Worm (Caenorhabditis elegans): Measurements from ENCODE around the gene gpx-3.
A peak's percentile ranks its signal among the peaks of the same experiment; 100 is the strongest.

gpx-3 gene

ce11 chrX:9547264-9547751, 40.4 kb upstream of the gpx-3 start:
- TF ChIP-seq nhr-84 (tag; optimal IDR thresholded peaks at IDR 0.05) (no peak), vab-15 (tag; optimal IDR thresholded peaks at IDR 0.05) (peak; percentile 41), nhr-71 (tag; optimal IDR thresholded peaks at IDR 0.05) (peak; percentile 76), isw-1 (GFP tag; IDR thresholded peaks at IDR 0.05) (no peak), unc-86 (tag; optimal IDR thresholded peaks at IDR 0.05) (no peak), ceh-90 (tag; optimal IDR thresholded peaks at IDR 0.05) (no peak), pax-3 (tag; optimal IDR thresholded peaks at IDR 0.05) (no peak), sptf-1 (tag; optimal IDR thresholded peaks at IDR 0.05) (no peak), F16B12.6 (tag; optimal IDR thresholded peaks at IDR 0.05) (no peak), lin-39 (tag; optimal IDR thresholded peaks at IDR 0.05) (no peak), fkh-10 (GFP tag; optimal IDR thresholded peaks at IDR 0.05) (no peak), hpl-2 (GFP tag; optimal IDR thresholded peaks at IDR 0.05) (no peak), ces-1 (GFP tag; optimal IDR thresholded peaks at IDR 0.05) (no peak), egl-13 (tag; optimal IDR thresholded peaks at IDR 0.05) (no peak), aha-1 (tag; optimal IDR thresholded peaks at IDR 0.05) (no peak), lin-13 (GFP tag; optimal IDR thresholded peaks at IDR 0.05) (no peak), irx-1 (tag; optimal IDR thresholded peaks at IDR 0.05) (peak; percentile 49), fkh-8 (tag; optimal IDR thresholded peaks at IDR 0.05) (no peak), nhr-20 (tag; optimal IDR thresholded peaks at IDR 0.05) (peak; percentile 69), efl-3 (GFP tag; optimal IDR thresholded peaks at IDR 0.05) (no peak), efl-1 (optimal IDR thresholded peaks at IDR 0.05) (no peak), efl-1 (GFP tag; optimal IDR thresholded peaks at IDR 0.05 in 1 of 2) (no peak), snu-23 (GFP tag; optimal IDR thresholded peaks at IDR 0.05) (peak; percentile 41), lin-14 (GFP tag; optimal IDR thresholded peaks at IDR 0.05) (peak; percentile 73), nhr-85 (tag) (peak; percentile 97), C04F5.9 (tag; optimal IDR thresholded peaks at IDR 0.05) (no peak), ztf-4 (tag; optimal IDR thresholded peaks at IDR 0.05) (no peak), nhr-28 (tag; optimal IDR thresholded peaks at IDR 0.05) (no peak), ceh-88 (GFP tag; IDR thresholded peaks at IDR 0.05) (no peak), lin-35 (GFP tag; optimal IDR thresholded peaks at IDR 0.05) (peak in 1 of 2 experiments; percentile 63), snpc-4 (tag; optimal IDR thresholded peaks at IDR 0.05) (no peak), dpl-1 (GFP tag; optimal IDR thresholded peaks at IDR 0.05) (peak in 1 of 3 experiments; percentile 24), jun-1 (tag; optimal IDR thresholded peaks at IDR 0.05) (no peak), nhr-237 (tag; optimal IDR thresholded peaks at IDR 0.05) (no peak), elt-2 (tag; optimal IDR thresholded peaks at IDR 0.05) (no peak), zag-1 (tag; optimal IDR thresholded peaks at IDR 0.05) (no peak), mdl-1 (tag; optimal IDR thresholded peaks at IDR 0.05) (peak in 1 of 2 experiments; percentile 62), C34B4.2 (tag; optimal IDR thresholded peaks at IDR 0.05) (no peak), nhr-19 (GFP tag; conservative IDR thresholded peaks at IDR 0.05) (peak; percentile 36), aly-2 (tag; optimal IDR thresholded peaks at IDR 0.05) (no peak), tlp-1 (tag; optimal IDR thresholded peaks at IDR 0.05) (no peak), nhr-90 (tag; optimal IDR thresholded peaks at IDR 0.05; ENCODE audit: poor library complexity) (peak; percentile 57), tbx-2 (tag; optimal IDR thresholded peaks at IDR 0.05) (peak; percentile 34), nhr-47 (tag; optimal IDR thresholded peaks at IDR 0.05) (peak; percentile 16), ceh-8 (GFP tag; optimal IDR thresholded peaks at IDR 0.05) (no peak), sup-37 (GFP tag; optimal IDR thresholded peaks at IDR 0.05) (no peak), zip-4 (GFP tag; optimal IDR thresholded peaks at IDR 0.05) (no peak), blmp-1 (tag; optimal IDR thresholded peaks at IDR 0.05) (peak; percentile 88), elt-3 (tag; optimal IDR thresholded peaks at IDR 0.05) (peak in 5 of 6 experiments; percentile 64 to 96 (median 80)), unc-130 (tag; optimal IDR thresholded peaks at IDR 0.05) (no peak), nhr-77 (tag; optimal IDR thresholded peaks at IDR 0.05) (no peak), egl-27 (tag; optimal IDR thresholded peaks at IDR 0.05) (peak in 1 of 2 experiments; percentile 3), rnt-1 (tag; optimal IDR thresholded peaks at IDR 0.05) (peak; percentile 32), nhr-12 (tag; optimal IDR thresholded peaks at IDR 0.05) (no peak)
